Fruit fly (Drosophila melanogaster) whole organism, pupa: ENCODE measurements around the gene CG42537.

Experiments
- CG10348 ChIP-seq: fragments of 200-800 bp; sonication (Bioruptor generic); IDR thresholded peaks from 2 replicates; pipeline ENCODE4 v1.3.6; 2022; ENCODE audit warnings: missing biosample characterization, missing genetic modification characterization
- CG12605 ChIP-seq: fragments of 200-800 bp; sonication (Bioruptor generic); IDR thresholded peaks from 2 replicates; pipeline ENCODE4 v1.3.6; 2022; ENCODE audit warnings: missing biosample characterization, missing genetic modification characterization
- CG13204 ChIP-seq: fragments of 200-800 bp; sonication (Bioruptor generic); optimal IDR thresholded peaks from 2 replicates; lab custom pipeline; 2018; ENCODE audit warnings: missing biosample characterization, mild to moderate bottlenecking, missing genetic modification characterization, moderate library complexity
- CG14655 ChIP-seq: fragments of 200-800 bp; sonication (Bioruptor generic); optimal IDR thresholded peaks from 3 replicates; lab custom pipeline; 2017; ENCODE audit warnings: mild to moderate bottlenecking, missing biosample characterization, missing genetic modification reagents, missing genetic modification characterization
- CG15710 ChIP-seq: fragments of 200-800 bp; sonication (Bioruptor generic); optimal IDR thresholded peaks from 2 replicates; lab custom pipeline; 2018; ENCODE audit warnings: missing biosample characterization, mild to moderate bottlenecking, missing genetic modification characterization, moderate library complexity
- CG17806 ChIP-seq: fragments of 200-800 bp; sonication (Bioruptor generic); optimal IDR thresholded peaks from 2 replicates; lab custom pipeline; 2018; ENCODE audit warnings: missing biosample characterization, mild to moderate bottlenecking, missing genetic modification characterization, moderate library complexity
- CG32121 ChIP-seq: fragments of 200-800 bp; sonication (Bioruptor generic); IDR thresholded peaks from 2 replicates; pipeline ENCODE4 v1.3.6; 2022; ENCODE audit warnings: missing biosample characterization, missing genetic modification characterization
- CG34367 ChIP-seq: fragments of 200-800 bp; sonication (Bioruptor generic); optimal IDR thresholded peaks from 2 replicates; lab custom pipeline; 2018; ENCODE audit warnings: missing biosample characterization, mild to moderate bottlenecking, missing genetic modification characterization
- CG4496 ChIP-seq: fragments of 200-800 bp; sonication (Bioruptor generic); IDR thresholded peaks from 3 replicates; pipeline ENCODE4 v1.3.6; 2022; ENCODE audit warnings: missing biosample characterization, missing genetic modification characterization
- CG8159 ChIP-seq: fragments of 200-800 bp; sonication (Bioruptor generic); optimal IDR thresholded peaks from 3 replicates; lab custom pipeline; 2018; ENCODE audit warnings: missing biosample characterization, mild to moderate bottlenecking, missing genetic modification characterization, moderate library complexity
- CG8301 ChIP-seq: fragments of 200-800 bp; sonication (Bioruptor generic); optimal IDR thresholded peaks from 2 replicates; lab custom pipeline; 2018; ENCODE audit warnings: missing biosample characterization, mild to moderate bottlenecking, missing genetic modification characterization
- CG9948 ChIP-seq: fragments of 200-800 bp; sonication (Bioruptor generic); optimal IDR thresholded peaks from 2 replicates; lab custom pipeline; 2018; ENCODE audit warnings: missing biosample characterization, mild to moderate bottlenecking, missing genetic modification characterization, moderate library complexity
- D1 ChIP-seq: fragments of 200-800 bp; sonication (Bioruptor generic); optimal IDR thresholded peaks from 2 replicates; lab custom pipeline; 2018; ENCODE audit warnings: missing biosample characterization, mild to moderate bottlenecking, missing genetic modification characterization, moderate library complexity
- EcR ChIP-seq: fragments of 200-800 bp; sonication (Bioruptor generic); optimal IDR thresholded peaks from 3 replicates; lab custom pipeline; 2019; ENCODE audit warnings: missing biosample characterization, missing genetic modification characterization, mild to moderate bottlenecking, moderate library complexity, missing genetic modification reagents
- Ets98B ChIP-seq: fragments of 200-800 bp; sonication (Bioruptor generic); IDR thresholded peaks from 2 replicates; pipeline ENCODE4 v1.3.6; 2022; ENCODE audit warnings: missing biosample characterization, missing genetic modification characterization
- Pif1A ChIP-seq: fragments of 200-800 bp; sonication (Bioruptor generic); optimal IDR thresholded peaks from 3 replicates; lab custom pipeline; 2016; ENCODE audit warnings: missing biosample characterization, missing genetic modification characterization
- Pif1B ChIP-seq: fragments of 200-800 bp; sonication (Bioruptor generic); optimal IDR thresholded peaks from 3 replicates; lab custom pipeline; 2016; ENCODE audit warnings: missing biosample characterization, missing genetic modification characterization
- Snoo ChIP-seq: fragments of 200-800 bp; sonication (Bioruptor generic); optimal IDR thresholded peaks from 3 replicates; lab custom pipeline; 2017; ENCODE audit warnings: missing biosample characterization, mild to moderate bottlenecking, missing genetic modification characterization, inconsistent platforms
- fd96Ca ChIP-seq: fragments of 200-800 bp; sonication (Bioruptor generic); IDR thresholded peaks from 3 replicates; pipeline ENCODE4 v1.3.6; 2022; ENCODE audit warnings: missing biosample characterization, missing genetic modification characterization
- gl ChIP-seq: fragments of 200-800 bp; sonication (Bioruptor generic); optimal IDR thresholded peaks from 2 replicates; lab custom pipeline; 2018; ENCODE audit warnings: missing biosample characterization, mild to moderate bottlenecking, missing genetic modification characterization
- rn ChIP-seq: fragments of 200-800 bp; sonication (Bioruptor generic); IDR thresholded peaks from 2 replicates; pipeline ENCODE4 v1.3.6; 2022; ENCODE audit warnings: missing biosample characterization, missing genetic modification characterization

The CG42537 gene

DNA sequence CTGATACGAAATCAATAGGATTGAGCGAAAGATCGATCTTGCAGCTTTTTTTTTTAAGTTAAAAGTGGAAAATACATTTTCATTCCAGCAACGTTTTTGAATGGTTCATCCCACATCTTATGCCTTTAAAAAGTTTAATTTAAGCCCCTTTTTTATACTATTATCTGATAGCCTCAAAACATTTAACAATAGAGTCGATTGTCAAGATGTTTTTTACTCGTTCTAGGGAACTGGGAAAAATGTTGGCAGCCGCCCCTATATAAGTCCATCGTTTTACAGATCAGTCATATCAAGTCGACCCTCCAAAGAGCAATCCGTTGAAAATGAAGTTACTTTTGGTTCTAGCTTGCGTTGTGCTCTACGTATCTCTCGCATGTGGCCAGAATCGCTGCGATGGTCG, at the start of gene CG42537:
CG42537 (plus strand) TSS at position 301 of the 400 bp plus-strand sequence.
- TF ChIP-seq CG4496 (GFP tag; lab: Robert Waterston, UW) (no peak), CG12605 (GFP tag; lab: Robert Waterston, UW) (no peak), CG9948 (tag; lab: Kevin White, UChicago) (no peak), EcR (no peak), rn (GFP tag; lab: Robert Waterston, UW) (no peak), gl (tag; lab: Kevin White, UChicago) (no peak), Snoo (tag; lab: Kevin White, UChicago) (no peak), Ets98B (no peak), fd96Ca (GFP tag; lab: Robert Waterston, UW) (no peak), CG8159 (tag; lab: Kevin White, UChicago) (no peak), Pif1B (GFP tag; lab: Kevin White, UChicago) (no peak), CG32121 (GFP tag; lab: Robert Waterston, UW) (no peak), CG15710 (tag; lab: Kevin White, UChicago) (no peak), CG34367 (tag; lab: Kevin White, UChicago) (no peak), CG17806 (tag; lab: Kevin White, UChicago) (no peak), D1 (tag; lab: Kevin White, UChicago) (no peak), Pif1A (GFP tag; lab: Kevin White, UChicago) (no peak)
- TF ChIP-seq, all 21 proteins: peak for 0

DNA sequence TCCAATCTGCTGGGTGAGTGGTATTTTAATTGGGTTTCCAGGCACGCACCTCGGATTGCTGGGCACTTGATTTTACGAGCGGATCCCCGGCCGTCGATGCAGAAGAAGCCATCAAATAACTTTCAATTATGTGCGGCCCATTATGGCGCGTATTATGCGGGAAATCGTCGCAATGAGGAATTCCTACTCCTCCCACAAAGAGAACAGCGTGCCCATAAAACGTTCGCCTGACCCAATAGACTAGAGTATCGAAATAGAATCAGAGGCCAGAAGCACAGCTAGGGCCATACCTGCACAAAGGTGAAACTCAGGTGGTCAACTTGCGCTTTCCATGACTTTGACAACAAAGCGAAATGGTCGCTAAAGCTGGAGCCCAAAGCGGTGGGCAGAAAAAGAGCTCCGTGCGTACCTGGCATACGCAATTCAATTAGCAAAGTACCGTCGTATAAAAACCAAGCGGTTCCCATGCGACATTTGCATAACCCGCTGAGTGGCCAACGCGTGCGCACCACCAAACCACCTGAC, 47.8 kb upstream of the CG42537 start, which contains the start of gene Osi18:
Osi18 (plus strand) TSS at position 475 of the 525 bp plus-strand sequence.
- no peak for TF ChIP-seq CG34367 (tag; lab: Kevin White, UChicago)
- TF ChIP-seq CG9948 (tag; lab: Kevin White, UChicago), result no peak
- no peak for TF ChIP-seq EcR
- no peak for TF ChIP-seq CG10348 (GFP tag; lab: Robert Waterston, UW)
- TF ChIP-seq CG15710 (tag; lab: Kevin White, UChicago), result no peak
- no peak for TF ChIP-seq CG8159 (tag; lab: Kevin White, UChicago)
- TF ChIP-seq D1 (tag; lab: Kevin White, UChicago), result no peak
- TF ChIP-seq CG8301 (tag; lab: Kevin White, UChicago), result no peak
- no peak for TF ChIP-seq Pif1A (GFP tag; lab: Kevin White, UChicago)
- TF ChIP-seq, all 21 proteins: peak for 0

DNA sequence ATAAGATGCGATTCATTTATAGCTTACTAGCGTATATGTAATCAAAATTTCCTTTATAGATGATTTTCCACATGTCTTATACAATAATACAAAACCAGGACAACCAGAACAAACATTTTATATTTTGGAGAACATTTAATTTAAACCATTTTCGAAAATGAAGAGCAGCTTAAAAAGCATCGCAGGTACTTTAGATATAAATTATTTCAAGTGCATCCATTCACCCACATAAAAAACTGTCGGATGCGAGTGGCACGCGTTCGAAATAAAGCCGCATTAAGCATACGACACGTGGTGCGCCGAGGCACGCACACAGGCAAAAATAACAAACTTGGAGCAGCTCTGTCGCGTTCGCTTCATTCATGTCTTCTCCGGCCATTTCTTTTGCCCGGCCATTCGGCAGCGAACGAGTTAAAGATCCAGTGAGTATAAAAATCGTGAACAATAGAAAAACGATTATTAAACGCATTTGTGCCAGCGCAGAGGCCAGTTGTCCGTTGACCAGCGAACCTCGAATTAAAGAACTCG, 42.6 kb upstream of the CG42537 start, which contains the start of gene Osi19:
Osi19 (plus strand) TSS at position 457 of the 528 bp plus-strand sequence.
- TF ChIP-seq D1 (tag; lab: Kevin White, UChicago) (peak; percentile 63), CG13204 (GFP tag; lab: Kevin White, UChicago) (no peak)
- TF ChIP-seq, all 21 proteins: peak for 1

DNA sequence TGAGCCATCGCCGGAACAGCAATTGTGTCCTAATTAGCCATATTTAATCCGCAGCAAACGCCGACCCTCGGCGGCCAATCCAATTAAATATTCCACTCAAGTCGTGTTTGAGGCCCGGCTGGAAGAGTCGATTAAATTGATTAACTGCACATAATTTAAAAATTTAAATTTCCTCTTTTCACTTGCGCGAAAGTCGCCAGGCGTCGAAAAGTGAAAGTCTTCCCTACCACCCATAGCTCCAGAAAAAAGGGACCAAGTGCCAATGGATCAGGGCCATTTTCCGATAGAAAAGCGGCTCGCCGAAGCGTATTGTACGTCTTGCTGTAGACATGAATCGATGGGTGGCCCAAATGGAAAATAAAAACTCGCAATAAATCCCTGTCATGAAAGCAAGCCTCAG, 40.2 kb upstream of the CG42537 start:
- no peak for TF ChIP-seq CG15710 (tag; lab: Kevin White, UChicago)
- no peak for TF ChIP-seq CG10348 (GFP tag; lab: Robert Waterston, UW)
- TF ChIP-seq CG4496 (GFP tag; lab: Robert Waterston, UW), result no peak
- no peak for TF ChIP-seq CG9948 (tag; lab: Kevin White, UChicago)
- no peak for TF ChIP-seq CG14655
- no peak for TF ChIP-seq CG32121 (GFP tag; lab: Robert Waterston, UW)
- no peak for TF ChIP-seq CG34367 (tag; lab: Kevin White, UChicago)
- TF ChIP-seq Ets98B, result no peak
- TF ChIP-seq fd96Ca (GFP tag; lab: Robert Waterston, UW), result no peak
- TF ChIP-seq Pif1A (GFP tag; lab: Kevin White, UChicago), result no peak
- TF ChIP-seq CG12605 (GFP tag; lab: Robert Waterston, UW), result no peak
- TF ChIP-seq EcR, result no peak
- no peak for TF ChIP-seq CG8301 (tag; lab: Kevin White, UChicago)

DNA sequence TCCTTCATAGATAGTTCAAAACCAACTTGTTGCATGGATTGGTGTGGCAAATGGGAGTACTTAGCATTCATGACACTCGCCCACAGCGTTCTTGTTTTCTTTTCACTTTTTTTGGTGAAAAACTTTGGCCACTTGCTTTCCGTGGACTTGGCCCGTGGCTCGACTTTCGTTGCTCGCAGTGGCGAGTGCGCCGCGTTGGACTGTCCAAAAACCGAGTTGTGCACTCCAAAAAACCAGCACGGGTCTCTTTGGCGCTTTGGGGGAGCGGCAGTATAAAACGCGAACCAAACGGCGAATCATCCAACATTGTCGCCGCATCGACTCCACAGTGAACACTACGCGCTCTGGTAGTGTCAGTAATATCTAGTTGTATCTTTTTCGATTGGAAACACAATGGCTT, 37.8 kb upstream of the CG42537 start, which contains the start of gene Osi20:
Osi20 (plus strand) TSS at position 301 of the 400 bp plus-strand sequence.
- TF ChIP-seq Snoo (tag; lab: Kevin White, UChicago) (no peak), CG10348 (GFP tag; lab: Robert Waterston, UW) (no peak), CG12605 (GFP tag; lab: Robert Waterston, UW) (no peak), Pif1B (GFP tag; lab: Kevin White, UChicago) (no peak), CG32121 (GFP tag; lab: Robert Waterston, UW) (no peak), CG13204 (GFP tag; lab: Kevin White, UChicago) (no peak), Ets98B (no peak), D1 (tag; lab: Kevin White, UChicago) (no peak), CG15710 (tag; lab: Kevin White, UChicago) (no peak), CG17806 (tag; lab: Kevin White, UChicago) (no peak), fd96Ca (GFP tag; lab: Robert Waterston, UW) (no peak), CG14655 (no peak), CG8159 (tag; lab: Kevin White, UChicago) (no peak), EcR (no peak), CG34367 (tag; lab: Kevin White, UChicago) (no peak), Pif1A (GFP tag; lab: Kevin White, UChicago) (no peak), CG8301 (tag; lab: Kevin White, UChicago) (no peak)

DNA sequence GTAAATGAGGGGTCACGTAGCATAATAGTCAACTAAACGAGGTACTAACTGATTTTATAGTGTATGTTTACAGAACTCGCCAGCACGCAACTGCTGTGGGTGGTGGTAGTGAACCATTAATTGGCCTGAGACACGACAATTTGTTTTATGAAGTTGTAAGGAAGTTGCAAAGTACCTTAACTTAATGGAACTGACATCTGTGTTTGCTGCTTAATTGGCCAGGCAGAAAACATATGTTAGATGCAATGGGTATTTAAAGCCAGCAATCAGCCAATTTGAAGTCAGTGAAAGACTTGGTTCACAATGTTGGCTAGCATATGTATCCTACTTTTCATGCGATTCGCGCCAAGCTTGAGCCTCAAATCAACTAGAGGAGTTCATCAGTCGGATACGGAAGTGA, 35.9 kb upstream of the CG42537 start, which contains the start of gene CG17917:
CG17917 (plus strand) TSS at position 301 of the 400 bp plus-strand sequence.
- TF ChIP-seq CG9948 (tag; lab: Kevin White, UChicago) (no peak), CG4496 (GFP tag; lab: Robert Waterston, UW) (no peak), CG32121 (GFP tag; lab: Robert Waterston, UW) (no peak), rn (GFP tag; lab: Robert Waterston, UW) (no peak), Pif1A (GFP tag; lab: Kevin White, UChicago) (no peak), Snoo (tag; lab: Kevin White, UChicago) (no peak), CG34367 (tag; lab: Kevin White, UChicago) (no peak), CG15710 (tag; lab: Kevin White, UChicago) (no peak), gl (tag; lab: Kevin White, UChicago) (no peak), Pif1B (GFP tag; lab: Kevin White, UChicago) (no peak), D1 (tag; lab: Kevin White, UChicago) (no peak)
